Fruit fly (Drosophila melanogaster) S2 (cell line): ENCODE measurements around the gene Pif2.

Experiments
- CG8478 ChIP-seq: fragments of >200 bp; optimal IDR thresholded peaks from 2 replicates; lab custom pipeline; 2018
- CTCF ChIP-seq, 2 experiments: fragments of >200 bp; optimal IDR thresholded peaks; 2 replicates each; lab custom pipeline; 2018

Gene Pif2

dm6 chr3R:6548736-6549135, at the start of gene Pif2:
Gene Pif2 (plus strand): TSS chr3R:6549036.
- no peak for TF ChIP-seq CG8478 (lab: Kevin White, UChicago)
- TF ChIP-seq CTCF (optimal IDR thresholded peaks at IDR 0.05; lab: Kevin White, UChicago): no peak

- no peak for TF ChIP-seq CG8478 (lab: Kevin White, UChicago)
- no peak for TF ChIP-seq CTCF (optimal IDR thresholded peaks at IDR 0.05; lab: Kevin White, UChicago)
Observed at dm6 chr3R:6504408-6504807, 44.4 kb upstream of the Pif2 start.

- no peak for TF ChIP-seq CG8478 (lab: Kevin White, UChicago)
- TF ChIP-seq CTCF (optimal IDR thresholded peaks at IDR 0.05; lab: Kevin White, UChicago): no peak
Observed at dm6 chr3R:6527208-6527607, 21.6 kb upstream of the Pif2 start, which contains the start of gene CG15185. Gene CG15185 (plus strand): TSS chr3R:6527508.

- no peak for TF ChIP-seq CTCF (optimal IDR thresholded peaks at IDR 0.05; lab: Kevin White, UChicago)
Observed at dm6 chr3R:6534059-6534458, 14.8 kb upstream of the Pif2 start.

dm6 chr3R:6560251-6560650, 11.4 kb downstream of the Pif2 start, which contains the start of gene CG1137:
Gene CG1137 (minus strand): TSS chr3R:6560351.
- TF ChIP-seq CTCF (optimal IDR thresholded peaks at IDR 0.05; lab: Kevin White, UChicago): no peak
- TF ChIP-seq CG8478 (lab: Kevin White, UChicago): no peak

- no peak for TF ChIP-seq CTCF (optimal IDR thresholded peaks at IDR 0.05; lab: Kevin White, UChicago)
- no peak for TF ChIP-seq CG8478 (lab: Kevin White, UChicago)
Observed at dm6 chr3R:6568835-6569234, 20.0 kb downstream of the Pif2 start.

dm6 chr3R:6580484-6580883, 31.6 kb downstream of the Pif2 start, which contains the start of gene CG2336:
Gene CG2336 (plus strand): TSS chr3R:6580784.
- no peak for TF ChIP-seq CG8478 (lab: Kevin White, UChicago)
- no peak for TF ChIP-seq CTCF (optimal IDR thresholded peaks at IDR 0.05; lab: Kevin White, UChicago)

dm6 chr3R:6593068-6593567, 44.3 kb downstream of the Pif2 start, which contains the start of gene dpr11:
Gene dpr11 (minus strand): TSS chr3R:6593330.
- no peak for TF ChIP-seq CTCF (optimal IDR thresholded peaks at IDR 0.05; lab: Kevin White, UChicago)
- no peak for TF ChIP-seq CG8478 (lab: Kevin White, UChicago)

- TF ChIP-seq CTCF (optimal IDR thresholded peaks at IDR 0.05; lab: Kevin White, UChicago) (no peak), CG8478 (lab: Kevin White, UChicago) (no peak)
Observed at dm6 chr3R:6597922-6598321, 49.1 kb downstream of the Pif2 start, which contains the start of gene CG1138. Gene CG1138 (minus strand): TSS chr3R:6598022.
